Fruit fly (Drosophila melanogaster) whole organism, embryonic: ENCODE measurements around the gene CG46317.
A peak's percentile ranks its signal among the peaks of the same experiment; 100 is the strongest.

Experiments
- Adf1 ChIP-seq: fragments of 200-800 bp; sonication (Bioruptor generic); IDR thresholded peaks from 2 replicates; pipeline ENCODE4 v1.3.6; 2022; ENCODE audit warnings: missing biosample characterization, missing genetic modification characterization
- Antp ChIP-seq: fragments of 200-800 bp; sonication (Bioruptor generic); optimal IDR thresholded peaks from 3 replicates; lab custom pipeline; 2016; ENCODE audit warnings: missing biosample characterization, missing genetic modification characterization
- Atf-2 ChIP-seq: fragments of 200-800 bp; sonication (Bioruptor generic); optimal IDR thresholded peaks from 2 replicates; lab custom pipeline; 2016; ENCODE audit warnings: missing biosample characterization, missing genetic modification characterization
- CG10543 ChIP-seq: fragments of 200-800 bp; sonication (Bioruptor generic); optimal IDR thresholded peaks from 3 replicates; lab custom pipeline; 2017; ENCODE audit warnings: missing biosample characterization, mild to moderate bottlenecking, missing genetic modification characterization, moderate library complexity
- CG11247 ChIP-seq: fragments of 200-800 bp; sonication (Bioruptor generic); IDR thresholded peaks from 2 replicates; pipeline ENCODE4 v1.3.6; 2022; ENCODE audit warnings: missing biosample characterization, missing genetic modification characterization
- CG12155 ChIP-seq: fragments of 200-800 bp; sonication (Bioruptor generic); optimal IDR thresholded peaks from 3 replicates; lab custom pipeline; 2016; ENCODE audit warnings: missing biosample characterization, missing genetic modification characterization
- CG17612 ChIP-seq: fragments of 200-800 bp; sonication (Bioruptor generic); IDR thresholded peaks from 2 replicates; pipeline ENCODE4 v1.3.6; 2022; ENCODE audit warnings: missing biosample characterization, missing genetic modification characterization
- CG18262 ChIP-seq: fragments of 200-800 bp; optimal IDR thresholded peaks from 3 replicates; lab custom pipeline; 2019; ENCODE audit warnings: missing biosample characterization, mild to moderate bottlenecking, missing genetic modification characterization, moderate library complexity
- CG30403 ChIP-seq: fragments of 200-800 bp; sonication (Bioruptor generic); optimal IDR thresholded peaks from 3 replicates; lab custom pipeline; 2016; ENCODE audit warnings: missing biosample characterization, missing genetic modification characterization
- CG3065 ChIP-seq: fragments of 200-800 bp; sonication (Bioruptor generic); optimal IDR thresholded peaks from 2 replicates; lab custom pipeline; 2016; ENCODE audit warnings: missing biosample characterization, missing genetic modification characterization
- CG32772 ChIP-seq: fragments of 200-800 bp; sonication (Bioruptor generic); IDR thresholded peaks from 2 replicates; pipeline ENCODE4 v1.3.6; 2022; ENCODE audit warnings: missing biosample characterization, missing genetic modification characterization
- CG33557 ChIP-seq: fragments of 200-800 bp; sonication (Bioruptor generic); optimal IDR thresholded peaks from 2 replicates; lab custom pipeline; 2019; ENCODE audit warnings: missing biosample characterization, mild to moderate bottlenecking, missing genetic modification characterization, moderate library complexity
- CG34422 ChIP-seq: fragments of 200-800 bp; sonication (Bioruptor generic); IDR thresholded peaks from 3 replicates; pipeline ENCODE4 v1.3.6; 2022; ENCODE audit warnings: missing biosample characterization, missing genetic modification characterization
- CG3995 ChIP-seq: fragments of 200-800 bp; sonication (Bioruptor generic); optimal IDR thresholded peaks from 3 replicates; lab custom pipeline; 2016; ENCODE audit warnings: missing biosample characterization, missing genetic modification characterization
- CG4328 ChIP-seq: fragments of 200-800 bp; sonication (Bioruptor generic); optimal IDR thresholded peaks from 3 replicates; lab custom pipeline; 2017; ENCODE audit warnings: missing biosample characterization, missing genetic modification reagents, missing genetic modification characterization
- CG4854 ChIP-seq: fragments of 200-800 bp; sonication (Bioruptor generic); optimal IDR thresholded peaks from 2 replicates; lab custom pipeline; 2016; ENCODE audit warnings: missing biosample characterization, missing genetic modification characterization, inconsistent platforms
- CG6689 ChIP-seq: fragments of 200-800 bp; sonication (Bioruptor generic); IDR thresholded peaks from 2 replicates; pipeline ENCODE4 v1.3.6; 2022; ENCODE audit warnings: missing biosample characterization, missing genetic modification characterization
- CG7963 ChIP-seq: fragments of 200-800 bp; sonication (Bioruptor generic); IDR thresholded peaks from 3 replicates; pipeline ENCODE4 v1.3.6; 2022; ENCODE audit warnings: missing biosample characterization, missing genetic modification characterization; ENCODE audit not compliant: partially characterized antibody
- CG8924 ChIP-seq: fragments of 200-800 bp; optimal IDR thresholded peaks from 3 replicates; lab custom pipeline; 2019; ENCODE audit warnings: missing biosample characterization, mild to moderate bottlenecking, missing genetic modification characterization, moderate library complexity
- Camta ChIP-seq: fragments of 200-800 bp; sonication (Bioruptor generic); optimal IDR thresholded peaks from 2 replicates; lab custom pipeline; 2016; ENCODE audit warnings: missing biosample characterization, missing genetic modification characterization
- Dad ChIP-seq: fragments of 200-800 bp; sonication (Bioruptor generic); optimal IDR thresholded peaks from 3 replicates; lab custom pipeline; 2016; ENCODE audit warnings: missing biosample characterization, missing genetic modification characterization
- Dll ChIP-seq: fragments of 200-800 bp; sonication (Bioruptor generic); IDR thresholded peaks from 4 replicates; pipeline ENCODE4 v1.3.6; 2022; ENCODE audit warnings: missing biosample characterization, missing genetic modification characterization; ENCODE audit not compliant: partially characterized antibody
- Dref ChIP-seq: fragments of 200-800 bp; sonication (Bioruptor generic); IDR thresholded peaks from 2 replicates; pipeline ENCODE4 v1.3.6; 2022; ENCODE audit warnings: missing biosample characterization, missing genetic modification characterization
- Ets97D ChIP-seq: fragments of 200-800 bp; sonication (Bioruptor generic); optimal IDR thresholded peaks from 3 replicates; lab custom pipeline; 2016; ENCODE audit warnings: missing biosample characterization, missing genetic modification characterization
- Gug ChIP-seq: fragments of 200-800 bp; sonication (Bioruptor generic); IDR thresholded peaks from 4 replicates; pipeline ENCODE4 v1.3.6; 2022; ENCODE audit warnings: missing biosample characterization, missing genetic modification characterization
- HmgD ChIP-seq: fragments of 200-800 bp; sonication (Bioruptor generic); optimal IDR thresholded peaks from 3 replicates; lab custom pipeline; 2016; ENCODE audit warnings: missing biosample characterization, missing genetic modification characterization
- Lhr ChIP-seq: fragments of 200-800 bp; sonication (Bioruptor generic); optimal IDR thresholded peaks from 3 replicates; lab custom pipeline; 2017; ENCODE audit warnings: mild to moderate bottlenecking, missing biosample characterization, missing genetic modification reagents, missing genetic modification characterization
- MTF-1 ChIP-seq: fragments of 200-800 bp; sonication (Bioruptor generic); optimal IDR thresholded peaks from 2 replicates; lab custom pipeline; 2018; ENCODE audit warnings: missing biosample characterization, mild to moderate bottlenecking, missing genetic modification characterization, borderline replicate concordance
- NfI ChIP-seq: fragments of 200-800 bp; sonication (Bioruptor generic); optimal IDR thresholded peaks from 3 replicates; lab custom pipeline; 2018; ENCODE audit warnings: missing biosample characterization, mild to moderate bottlenecking, missing genetic modification characterization, moderate library complexity
- Pdp1 ChIP-seq, 2 experiments: fragments of 200-800 bp; sonication (Bioruptor generic); optimal IDR thresholded peaks; 3 replicates each; lab custom pipeline; 2016; ENCODE audit warnings: missing biosample characterization in 2 of 2, missing genetic modification characterization in 2 of 2, mild to moderate bottlenecking in 1 of 2, moderate library complexity in 1 of 2
- Ptx1 ChIP-seq: fragments of 200-800 bp; sonication (Bioruptor generic); IDR thresholded peaks from 2 replicates; pipeline ENCODE4 v1.3.6; 2022; ENCODE audit warnings: missing biosample characterization, missing genetic modification characterization
- Scr ChIP-seq: fragments of 200-800 bp; sonication (Bioruptor generic); IDR thresholded peaks from 2 replicates; pipeline ENCODE4 v1.3.6; 2022; ENCODE audit warnings: missing biosample characterization, missing genetic modification characterization; ENCODE audit not compliant: partially characterized antibody
- Side ChIP-seq: fragments of 200-800 bp; sonication (Bioruptor generic); optimal IDR thresholded peaks from 2 replicates; lab custom pipeline; 2016; ENCODE audit warnings: missing biosample characterization, missing genetic modification characterization
- Six4 ChIP-seq: fragments of 200-800 bp; sonication (Bioruptor generic); optimal IDR thresholded peaks from 2 replicates; lab custom pipeline; 2016; ENCODE audit warnings: missing biosample characterization, missing genetic modification characterization
- ara ChIP-seq: fragments of 200-800 bp; sonication (Bioruptor generic); IDR thresholded peaks from 2 replicates; pipeline ENCODE4 v1.3.6; 2022; ENCODE audit warnings: missing biosample characterization, missing genetic modification characterization
- bsh ChIP-seq, 2 experiments: fragments of 200-800 bp; sonication (Bioruptor generic); optimal IDR thresholded peaks; 2 replicates each; lab custom pipeline; 2017 to 2018; ENCODE audit warnings: mild to moderate bottlenecking in 2 of 2, missing biosample characterization in 2 of 2, missing genetic modification characterization in 2 of 2, moderate library complexity in 1 of 2
- chif ChIP-seq, 2 experiments: fragments of 200-800 bp; sonication (Bioruptor generic); optimal IDR thresholded peaks; 3 replicates each; lab custom pipeline; 2016; ENCODE audit warnings: missing biosample characterization in 2 of 2, missing genetic modification characterization in 2 of 2
- emc ChIP-seq: fragments of 200-800 bp; sonication (Bioruptor generic); optimal IDR thresholded peaks from 2 replicates; lab custom pipeline; 2016; ENCODE audit warnings: missing biosample characterization, missing genetic modification characterization
- fd102C ChIP-seq: fragments of 200-800 bp; sonication (Bioruptor generic); optimal IDR thresholded peaks from 2 replicates; lab custom pipeline; 2018; ENCODE audit warnings: missing biosample characterization, mild to moderate bottlenecking, missing genetic modification characterization, moderate library complexity
- mam ChIP-seq: fragments of 200-800 bp; sonication (Bioruptor generic); optimal IDR thresholded peaks from 3 replicates; lab custom pipeline; 2016; ENCODE audit warnings: missing biosample characterization, missing genetic modification characterization
- mirr ChIP-seq: fragments of 200-800 bp; sonication (Bioruptor generic); optimal IDR thresholded peaks from 3 replicates; lab custom pipeline; 2018; ENCODE audit warnings: missing biosample characterization, mild to moderate bottlenecking, missing genetic modification characterization
- mld ChIP-seq: fragments of 200-800 bp; sonication (Bioruptor generic); IDR thresholded peaks from 3 replicates; pipeline ENCODE4 v1.3.6; 2022; ENCODE audit warnings: missing biosample characterization, missing genetic modification characterization; ENCODE audit not compliant: partially characterized antibody
- otp ChIP-seq: fragments of 200-800 bp; sonication (Bioruptor generic); IDR thresholded peaks from 3 replicates; pipeline ENCODE4, ENCODE4 v1.3.6; 2022; ENCODE audit warnings: missing biosample characterization, missing genetic modification characterization
- pum ChIP-seq: fragments of 200-800 bp; sonication (Bioruptor generic); optimal IDR thresholded peaks from 2 replicates; lab custom pipeline; 2016; ENCODE audit warnings: missing biosample characterization, missing genetic modification characterization
- shn ChIP-seq: fragments of 200-800 bp; sonication (Bioruptor generic); optimal IDR thresholded peaks from 3 replicates; lab custom pipeline; 2016; ENCODE audit warnings: missing biosample characterization, missing genetic modification characterization
- stwl ChIP-seq: fragments of 200-800 bp; sonication (Bioruptor generic); optimal IDR thresholded peaks from 3 replicates; lab custom pipeline; 2018; ENCODE audit warnings: missing biosample characterization, mild to moderate bottlenecking, missing genetic modification characterization, moderate library complexity
- tll ChIP-seq, 2 experiments: fragments of 200-800 bp in 1 of 2; fragments of >200 bp in 1 of 2; sonication (Bioruptor generic) in 1 of 2; optimal IDR thresholded peaks; 2 replicates each; lab custom pipeline; 2017 to 2019; ENCODE audit warnings: missing biosample characterization in 2 of 2, missing genetic modification characterization in 2 of 2, mild to moderate bottlenecking in 1 of 2, moderate library complexity in 1 of 2
- toy ChIP-seq: fragments of 200-800 bp; sonication (Bioruptor generic); IDR thresholded peaks from 2 replicates; pipeline ENCODE4 v1.3.6; 2022; ENCODE audit warnings: missing biosample characterization, missing genetic modification characterization
- twi ChIP-seq: fragments of 200-800 bp; optimal IDR thresholded peaks from 2 replicates; lab custom pipeline; 2019; ENCODE audit warnings: missing biosample characterization, mild to moderate bottlenecking, missing genetic modification characterization, moderate library complexity
- unpg ChIP-seq: fragments of 200-800 bp; sonication (Bioruptor generic); optimal IDR thresholded peaks from 3 replicates; lab custom pipeline; 2018; ENCODE audit warnings: missing biosample characterization, mild to moderate bottlenecking, missing genetic modification characterization, moderate library complexity

Gene CG46317

DNA sequence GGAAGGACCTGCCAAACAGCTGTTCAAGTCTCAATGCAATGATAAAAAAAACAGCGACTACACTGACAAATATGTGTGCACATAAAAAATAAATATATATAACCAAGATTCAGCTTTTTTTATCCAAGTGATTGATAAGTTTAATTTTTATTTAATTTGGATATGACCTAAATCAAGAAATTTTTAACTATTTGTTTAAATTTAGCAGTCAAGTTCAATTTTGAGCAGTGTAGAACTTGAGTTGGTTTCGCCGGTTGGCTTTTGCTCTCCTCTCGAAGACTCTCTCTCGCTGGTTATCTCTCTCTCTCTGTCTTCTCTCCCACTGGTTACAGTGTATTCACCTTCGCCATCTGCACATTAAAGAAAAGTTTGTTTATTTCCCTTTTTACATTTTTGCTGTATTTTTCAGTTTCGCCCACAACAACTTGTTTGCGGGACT lies 43.0 kb upstream of the CG46317 start (continued):
- TF ChIP-seq CG4328 (GFP tag; lab: Kevin White, UChicago) (peak; percentile 59), CG8924 (tag; lab: Kevin White, UChicago) (peak; percentile 92), mirr (GFP tag; lab: Kevin White, UChicago) (no peak), CG3995 (GFP tag; lab: Kevin White, UChicago) (peak; percentile 29), stwl (tag; lab: Kevin White, UChicago) (peak; percentile 6), CG34422 (GFP tag; lab: Robert Waterston, UW) (peak; percentile 88), CG17612 (GFP tag; lab: Robert Waterston, UW) (peak; percentile 70), CG30403 (peak; percentile 91), Ptx1 (peak; percentile 91), CG6689 (GFP tag; lab: Robert Waterston, UW) (peak; percentile 89), NfI (GFP tag; lab: Kevin White, UChicago) (peak; percentile 78), Dll (GFP tag; lab: Robert Waterston, UW) (no peak), CG12155 (peak; percentile 88), MTF-1 (GFP tag; lab: Kevin White, UChicago) (peak; percentile 71), unpg (GFP tag; lab: Kevin White, UChicago) (peak; percentile 94), Dref (GFP tag; lab: Robert Waterston, UW) (no peak), CG3065 (peak; percentile 16), CG33557 (GFP tag; lab: Kevin White, UChicago) (peak; percentile 72), Gug (GFP tag; lab: Robert Waterston, UW) (peak; percentile 44; the same call in 2 of the 4 replicates), Antp (GFP tag; lab: Kevin White, UChicago) (peak; percentile 29), emc (GFP tag; lab: Kevin White, UChicago) (peak; percentile 57), Six4 (GFP tag; lab: Kevin White, UChicago) (peak; percentile 82), Pdp1 (GFP tag; optimal IDR thresholded peaks at IDR 0.05; lab: Kevin White, UChicago) (peak; percentile 74 to 77), mld (no peak), Ets97D (GFP tag; lab: Kevin White, UChicago) (peak; percentile 33), Side (GFP tag; lab: Kevin White, UChicago) (peak; percentile 68), Scr (GFP tag; lab: Robert Waterston, UW) (no peak), pum (peak; percentile 69), tll (GFP tag; optimal IDR thresholded peaks at IDR 0.05; lab: Kevin White, UChicago) (no peak), chif (GFP tag; optimal IDR thresholded peaks at IDR 0.05; lab: Kevin White, UChicago) (peak; percentile 73 to 81), CG10543 (GFP tag; lab: Kevin White, UChicago) (no peak), Camta (GFP tag; lab: Kevin White, UChicago) (peak; percentile 75), Lhr (GFP tag; lab: Kevin White, UChicago) (peak; percentile 69), fd102C (GFP tag; lab: Kevin White, UChicago) (peak; percentile 23), Adf1 (GFP tag; lab: Robert Waterston, UW) (peak; percentile 68), CG4854 (GFP tag; lab: Kevin White, UChicago) (peak; percentile 57), HmgD (GFP tag; lab: Kevin White, UChicago) (no peak), twi (tag; lab: Kevin White, UChicago) (peak; percentile 74), ara (GFP tag; lab: Robert Waterston, UW) (peak; percentile 82), CG7963 (GFP tag; lab: Robert Waterston, UW) (no peak), CG11247 (GFP tag; lab: Robert Waterston, UW) (peak; percentile 79), mam (GFP tag; lab: Kevin White, UChicago) (peak; percentile 62), shn (GFP tag; lab: Kevin White, UChicago) (no peak), otp (GFP tag; lab: Robert Waterston, UW) (peak; percentile 78; the same call in 2 of the 3 replicates), bsh (GFP tag; optimal IDR thresholded peaks at IDR 0.05; lab: Kevin White, UChicago) (peak; percentile 85 to 94), CG32772 (GFP tag; lab: Robert Waterston, UW) (peak; percentile 85), toy (GFP tag; lab: Robert Waterston, UW) (peak; percentile 69), Dad (GFP tag; lab: Kevin White, UChicago) (peak; percentile 52), CG18262 (tag; lab: Kevin White, UChicago) (peak; percentile 90), Atf-2 (GFP tag; lab: Kevin White, UChicago) (peak; percentile 52)
